Fruit fly (Drosophila melanogaster) whole organism, embryonic: Measurements from ENCODE around the gene Strip.

Experiments
- B-H2 ChIP-seq: fragments of 200-800 bp; sonication (Bioruptor generic); optimal IDR thresholded peaks from 2 replicates; lab custom pipeline; 2018; ENCODE audit warnings: missing biosample characterization, mild to moderate bottlenecking, missing genetic modification characterization
- Blimp-1 ChIP-seq: fragments of 200-800 bp; sonication (Bioruptor generic); optimal IDR thresholded peaks from 3 replicates; lab custom pipeline; 2018; ENCODE audit warnings: missing biosample characterization, missing genetic modification characterization, mild to moderate bottlenecking, moderate library complexity, missing genetic modification reagents
- CG10209 ChIP-seq: fragments of 200-800 bp; sonication (Bioruptor generic); optimal IDR thresholded peaks from 3 replicates; lab custom pipeline; 2017; ENCODE audit warnings: missing biosample characterization, mild to moderate bottlenecking, missing genetic modification characterization, missing genetic modification reagents
- CG10654 ChIP-seq: fragments of 200-800 bp; sonication (Bioruptor generic); optimal IDR thresholded peaks from 2 replicates; lab custom pipeline; 2016; ENCODE audit warnings: missing biosample characterization, missing genetic modification characterization
- CG10979 ChIP-seq: fragments of 200-800 bp; sonication (Bioruptor generic); optimal IDR thresholded peaks from 2 replicates; lab custom pipeline; 2018; ENCODE audit warnings: missing biosample characterization, mild to moderate bottlenecking, missing genetic modification characterization, moderate library complexity
- CG11456 ChIP-seq: fragments of 200-800 bp; sonication (Bioruptor generic); IDR thresholded peaks from 3 replicates; pipeline ENCODE4 v1.3.6; 2022; ENCODE audit warnings: missing biosample characterization, missing genetic modification characterization
- CG14014 ChIP-seq: fragments of 200-800 bp; sonication (Bioruptor generic); IDR thresholded peaks from 2 replicates; pipeline ENCODE4 v1.3.6; 2022; ENCODE audit warnings: missing biosample characterization, missing genetic modification characterization
- CG1529 ChIP-seq: fragments of 200-800 bp; sonication (Bioruptor generic); optimal IDR thresholded peaks from 3 replicates; lab custom pipeline; 2018; ENCODE audit warnings: missing biosample characterization, missing genetic modification characterization
- CG18476 ChIP-seq: fragments of 200-800 bp; sonication (Bioruptor generic); optimal IDR thresholded peaks from 2 replicates; lab custom pipeline; 2016; ENCODE audit warnings: missing biosample characterization, mild to moderate bottlenecking, missing genetic modification characterization
- CG31441 ChIP-seq: fragments of 200-800 bp; sonication (Bioruptor generic); IDR thresholded peaks from 2 replicates; pipeline ENCODE4 v1.3.6; 2022; ENCODE audit warnings: missing biosample characterization, missing genetic modification characterization
- CG34376 ChIP-seq: fragments of 200-800 bp; sonication (Bioruptor generic); optimal IDR thresholded peaks from 2 replicates; lab custom pipeline; 2018; ENCODE audit warnings: missing biosample characterization, mild to moderate bottlenecking, missing genetic modification characterization
- CG3726 ChIP-seq: fragments of 200-800 bp; sonication (Bioruptor generic); IDR thresholded peaks from 3 replicates; pipeline ENCODE4, ENCODE4 v1.3.6; 2022; ENCODE audit warnings: missing biosample characterization, missing genetic modification characterization
- CG43689 ChIP-seq: fragments of 200-800 bp; sonication (Bioruptor generic); IDR thresholded peaks from 2 replicates; pipeline ENCODE4 v1.3.6; 2022; ENCODE audit warnings: missing biosample characterization, missing genetic modification characterization
- CG4730 ChIP-seq: fragments of 200-800 bp; sonication (Bioruptor generic); IDR thresholded peaks from 2 replicates; pipeline ENCODE4 v1.3.6; 2022; ENCODE audit warnings: missing biosample characterization, missing genetic modification characterization
- CG4854 ChIP-seq: fragments of 200-800 bp; sonication (Bioruptor generic); optimal IDR thresholded peaks from 2 replicates; lab custom pipeline; 2016; ENCODE audit warnings: missing biosample characterization, missing genetic modification characterization, inconsistent platforms
- CG5180 ChIP-seq: fragments of 200-800 bp; sonication (Bioruptor generic); optimal IDR thresholded peaks from 3 replicates; lab custom pipeline; 2017; ENCODE audit warnings: missing biosample characterization, missing genetic modification characterization, mild to moderate bottlenecking, moderate library complexity, missing genetic modification reagents
- CG6654 ChIP-seq: fragments of 200-800 bp; sonication (Bioruptor generic); optimal IDR thresholded peaks from 2 replicates; lab custom pipeline; 2017; ENCODE audit warnings: missing biosample characterization, mild to moderate bottlenecking, missing genetic modification characterization
- CG8290 ChIP-seq, 3 experiments: fragments of 200-800 bp; sonication (Bioruptor generic); optimal IDR thresholded peaks; 2 replicates each; lab custom pipeline; 2016 to 2019; ENCODE audit warnings: missing biosample characterization in 3 of 3, missing genetic modification characterization in 3 of 3, mild to moderate bottlenecking in 2 of 3, moderate library complexity in 1 of 3
- CG9727 ChIP-seq: fragments of 200-800 bp; sonication (Bioruptor generic); optimal IDR thresholded peaks from 3 replicates; lab custom pipeline; 2017; ENCODE audit warnings: missing biosample characterization, mild to moderate bottlenecking, missing genetic modification characterization
- CG9932 ChIP-seq: fragments of 200-800 bp; sonication (Bioruptor generic); IDR thresholded peaks from 2 replicates; pipeline ENCODE4 v1.3.6; 2022; ENCODE audit warnings: missing biosample characterization, missing genetic modification characterization
- CoRest ChIP-seq: fragments of 200-800 bp; sonication (Bioruptor generic); optimal IDR thresholded peaks from 3 replicates; lab custom pipeline; 2018; ENCODE audit warnings: missing biosample characterization, mild to moderate bottlenecking, missing genetic modification characterization, moderate library complexity
- Doc2 ChIP-seq: fragments of 200-800 bp; sonication (Bioruptor generic); IDR thresholded peaks from 2 replicates; pipeline ENCODE4 v1.3.6; 2022; ENCODE audit warnings: missing biosample characterization, missing genetic modification characterization
- NfI ChIP-seq: fragments of 200-800 bp; sonication (Bioruptor generic); optimal IDR thresholded peaks from 3 replicates; lab custom pipeline; 2018; ENCODE audit warnings: missing biosample characterization, mild to moderate bottlenecking, missing genetic modification characterization, moderate library complexity
- Opbp ChIP-seq: fragments of 200-800 bp; sonication (Bioruptor generic); IDR thresholded peaks from 3 replicates; pipeline ENCODE4 v1.3.6; 2022; ENCODE audit warnings: missing biosample characterization, missing genetic modification characterization; ENCODE audit not compliant: partially characterized antibody
- Taf1 ChIP-seq: fragments of 200-800 bp; sonication (Bioruptor generic); IDR thresholded peaks from 2 replicates; pipeline ENCODE4 v1.3.6; 2022; ENCODE audit warnings: missing biosample characterization, missing genetic modification characterization
- az2 ChIP-seq: fragments of 200-800 bp; sonication (Bioruptor generic); optimal IDR thresholded peaks from 3 replicates; lab custom pipeline; 2016; ENCODE audit warnings: missing biosample characterization, missing genetic modification characterization
- cad ChIP-seq: fragments of >200 bp; optimal IDR thresholded peaks from 2 replicates; lab custom pipeline; 2017; ENCODE audit warnings: missing biosample characterization, missing genetic modification characterization
- cato ChIP-seq: fragments of 200-800 bp; sonication (Bioruptor generic); optimal IDR thresholded peaks from 2 replicates; lab custom pipeline; 2016; ENCODE audit warnings: missing biosample characterization, missing genetic modification characterization, borderline replicate concordance
- cg ChIP-seq: fragments of 200-800 bp; sonication (Bioruptor generic); optimal IDR thresholded peaks from 3 replicates; lab custom pipeline; 2019; ENCODE audit warnings: missing biosample characterization, mild to moderate bottlenecking, missing genetic modification characterization, moderate library complexity
- cwo ChIP-seq: fragments of 200-800 bp; sonication (Bioruptor generic); optimal IDR thresholded peaks from 3 replicates; lab custom pipeline; 2017; ENCODE audit warnings: missing biosample characterization, missing genetic modification characterization, mild to moderate bottlenecking, moderate library complexity, missing genetic modification reagents
- dm ChIP-seq: fragments of 200-800 bp; sonication (Bioruptor generic); optimal IDR thresholded peaks from 3 replicates; lab custom pipeline; 2016; ENCODE audit warnings: missing biosample characterization, missing genetic modification characterization
- grau ChIP-seq: fragments of 200-800 bp; optimal IDR thresholded peaks from 3 replicates; lab custom pipeline; 2019; ENCODE audit warnings: missing biosample characterization, mild to moderate bottlenecking, missing genetic modification characterization, moderate library complexity
- gro ChIP-seq: fragments of 200-800 bp; sonication (Bioruptor generic); optimal IDR thresholded peaks from 2 replicates; lab custom pipeline; 2016; ENCODE audit warnings: missing biosample characterization, missing genetic modification characterization
- gt ChIP-seq: fragments of 200-800 bp; sonication (Bioruptor generic); IDR thresholded peaks from 2 replicates; pipeline ENCODE4 v1.3.6; 2022; ENCODE audit warnings: missing biosample characterization, missing genetic modification characterization
- hbn ChIP-seq: fragments of 200-800 bp; sonication (Bioruptor generic); IDR thresholded peaks from 2 replicates; pipeline ENCODE4 v1.3.6; 2022; ENCODE audit warnings: missing biosample characterization, missing genetic modification characterization; ENCODE audit not compliant: partially characterized antibody
- jing ChIP-seq: fragments of 200-800 bp; sonication (Bioruptor generic); optimal IDR thresholded peaks from 2 replicates; lab custom pipeline; 2018; ENCODE audit warnings: missing biosample characterization, mild to moderate bottlenecking, missing genetic modification characterization
- jumu ChIP-seq: fragments of 200-800 bp; sonication (Bioruptor generic); optimal IDR thresholded peaks from 3 replicates; lab custom pipeline; 2016; ENCODE audit warnings: missing biosample characterization, missing genetic modification characterization
- knrl ChIP-seq: fragments of 200-800 bp; sonication (Bioruptor generic); IDR thresholded peaks from 3 replicates; pipeline ENCODE4 v1.3.6; 2022; ENCODE audit warnings: missing biosample characterization, missing genetic modification characterization; ENCODE audit not compliant: partially characterized antibody
- maf-S ChIP-seq: fragments of 200-800 bp; sonication (Bioruptor generic); optimal IDR thresholded peaks from 2 replicates; lab custom pipeline; 2016; ENCODE audit warnings: missing biosample characterization, missing genetic modification characterization
- onecut ChIP-seq: fragments of 200-800 bp; sonication (Bioruptor generic); IDR thresholded peaks from 2 replicates; pipeline ENCODE4 v1.3.6; 2022; ENCODE audit warnings: missing biosample characterization, missing genetic modification characterization
- phol ChIP-seq: fragments of 200-800 bp; sonication (Bioruptor generic); optimal IDR thresholded peaks from 3 replicates; lab custom pipeline; 2018; ENCODE audit warnings: missing biosample characterization, mild to moderate bottlenecking, missing genetic modification characterization, moderate library complexity
- pita ChIP-seq: fragments of 200-800 bp; sonication (Bioruptor generic); optimal IDR thresholded peaks from 2 replicates; lab custom pipeline; 2017; ENCODE audit warnings: missing biosample characterization, mild to moderate bottlenecking, missing genetic modification characterization
- pnt ChIP-seq: fragments of 200-800 bp; sonication (Bioruptor generic); optimal IDR thresholded peaks from 3 replicates; lab custom pipeline; 2016; ENCODE audit warnings: missing biosample characterization, missing genetic modification characterization
- ro ChIP-seq: fragments of 200-800 bp; sonication (Bioruptor generic); IDR thresholded peaks from 2 replicates; pipeline ENCODE4 v1.3.6; 2022; ENCODE audit warnings: missing biosample characterization, missing genetic modification characterization
- sd ChIP-seq: fragments of 200-800 bp; sonication (Bioruptor generic); optimal IDR thresholded peaks from 3 replicates; lab custom pipeline; 2018; ENCODE audit warnings: missing biosample characterization, mild to moderate bottlenecking, missing genetic modification characterization, moderate library complexity
- sna ChIP-seq: fragments of 200-800 bp; sonication (Bioruptor generic); IDR thresholded peaks from 2 replicates; pipeline ENCODE4 v1.3.6; 2022; ENCODE audit warnings: missing biosample characterization, missing genetic modification characterization; ENCODE audit not compliant: partially characterized antibody
- sug ChIP-seq: fragments of 200-800 bp; optimal IDR thresholded peaks from 2 replicates; lab custom pipeline; 2019; ENCODE audit warnings: missing biosample characterization, mild to moderate bottlenecking, missing genetic modification characterization, moderate library complexity
- tap ChIP-seq: fragments of 200-800 bp; optimal IDR thresholded peaks from 3 replicates; lab custom pipeline; 2019; ENCODE audit warnings: missing biosample characterization, mild to moderate bottlenecking, missing genetic modification characterization, moderate library complexity
- vvl ChIP-seq: fragments of 200-800 bp; sonication (Bioruptor generic); IDR thresholded peaks from 2 replicates; pipeline ENCODE4 v1.3.6; 2022; ENCODE audit warnings: missing biosample characterization, missing genetic modification characterization

Gene Strip

DNA sequence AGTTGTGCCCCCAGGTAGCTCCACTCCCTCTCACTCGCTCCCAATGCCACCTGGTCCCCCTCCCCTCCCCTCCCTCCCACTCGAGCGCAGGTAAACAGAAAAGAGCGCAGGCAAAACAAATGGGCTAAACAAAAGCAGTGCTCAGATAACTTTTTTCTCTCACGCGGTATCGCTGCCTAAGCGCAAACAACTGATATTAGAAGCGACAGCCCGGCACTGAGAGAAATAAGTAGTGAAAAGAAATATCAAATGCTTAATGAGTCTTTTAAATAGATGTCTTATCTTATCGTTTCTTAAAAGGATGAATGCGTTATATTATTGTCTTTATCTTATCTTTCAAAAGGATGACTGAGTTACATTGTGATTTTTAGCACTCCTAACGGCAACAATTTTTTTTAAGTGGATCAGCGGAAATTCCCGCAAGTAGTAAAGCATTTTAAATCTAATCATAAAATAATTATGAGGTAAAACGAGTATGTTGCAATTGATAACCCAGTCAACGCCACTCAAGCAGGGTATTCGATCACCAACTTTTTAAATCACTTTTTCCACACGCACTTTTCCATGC is 27.4 kb downstream of the Strip start (continued):
- TF ChIP-seq CG9932 (peak; percentile 70), pita (GFP tag; lab: Kevin White, UChicago) (no peak), Opbp (GFP tag; lab: Robert Waterston, UW) (no peak), gro (GFP tag; lab: Kevin White, UChicago) (peak; percentile 85), CG4854 (GFP tag; lab: Kevin White, UChicago) (peak; percentile 86), maf-S (GFP tag; lab: Kevin White, UChicago) (peak; percentile 92), Doc2 (GFP tag; lab: Robert Waterston, UW) (no peak), cwo (peak; percentile 92), CG11456 (GFP tag; lab: Robert Waterston, UW) (peak; percentile 81), az2 (GFP tag; lab: Kevin White, UChicago) (peak; percentile 91), CG10654 (GFP tag; lab: Kevin White, UChicago) (peak; percentile 81), Taf1 (GFP tag; lab: Robert Waterston, UW) (peak; percentile 71), cg (GFP tag; lab: Kevin White, UChicago) (no peak), ro (GFP tag; lab: Robert Waterston, UW) (peak; percentile 82), grau (tag; lab: Kevin White, UChicago) (peak; percentile 93), sug (tag; lab: Kevin White, UChicago) (peak; percentile 89), CG1529 (GFP tag; lab: Kevin White, UChicago) (peak; percentile 89), jumu (peak; percentile 81), CG8290 (GFP tag; optimal IDR thresholded peaks at IDR 0.05; lab: Kevin White, UChicago) (peak; percentile 37), CG8290 (tag; optimal IDR thresholded peaks at IDR 0.05; lab: Kevin White, UChicago) (peak in 1 of 2 experiments; percentile 63), Blimp-1 (GFP tag; lab: Kevin White, UChicago) (peak; percentile 91), B-H2 (GFP tag; lab: Kevin White, UChicago) (peak; percentile 51), CG3726 (GFP tag; lab: Robert Waterston, UW) (peak; percentile 85), vvl (peak; percentile 96), CG34376 (GFP tag; lab: Kevin White, UChicago) (peak; percentile 87), phol (tag; lab: Kevin White, UChicago) (peak; percentile 91), CG10979 (tag; lab: Kevin White, UChicago) (peak; percentile 92), jing (peak; percentile 86), sd (tag; lab: Kevin White, UChicago) (peak; percentile 81), CG5180 (peak; percentile 86), onecut (GFP tag; lab: Robert Waterston, UW) (peak; percentile 89), cad (GFP tag; lab: Kevin White, UChicago) (no peak), cato (GFP tag; lab: Kevin White, UChicago) (peak; percentile 85), CG14014 (GFP tag; lab: Robert Waterston, UW) (peak; percentile 92), CG18476 (GFP tag; lab: Kevin White, UChicago) (peak; percentile 83), dm (GFP tag; lab: Kevin White, UChicago) (peak; percentile 75), NfI (GFP tag; lab: Kevin White, UChicago) (peak; percentile 89), CG6654 (GFP tag; lab: Kevin White, UChicago) (peak; percentile 67), hbn (0 out of 2 replicates have a peak, but pooled peaks have one; percentile 19), CG10209 (peak; percentile 92), CG9727 (peak; percentile 89), sna (GFP tag; lab: Robert Waterston, UW) (no peak), knrl (GFP tag; lab: Robert Waterston, UW) (no peak), pnt (GFP tag; lab: Kevin White, UChicago) (peak; percentile 88), CG31441 (peak; percentile 95), tap (tag; lab: Kevin White, UChicago) (peak; percentile 95), CG43689 (GFP tag; lab: Robert Waterston, UW) (peak; percentile 88), CoRest (tag; lab: Kevin White, UChicago) (peak; percentile 93), gt (GFP tag; lab: Robert Waterston, UW) (peak; percentile 41; the same call in 1 of the 2 replicates), CG4730 (GFP tag; lab: Robert Waterston, UW) (peak; percentile 88)
